Fruit fly (Drosophila melanogaster) whole organism, wandering third instar larva: ENCODE measurements around the gene CG6739.

ENCODE experiments used
- Abd-B ChIP-seq: fragments of >200 bp; optimal IDR thresholded peaks from 2 replicates; lab custom pipeline; 2017; ENCODE audit warnings: missing biosample characterization, missing genetic modification characterization
- CG32264 ChIP-seq: fragments of 200-800 bp; sonication (Bioruptor generic); optimal IDR thresholded peaks from 2 replicates; lab custom pipeline; 2016; ENCODE audit warnings: missing biosample characterization, missing genetic modification characterization
- Dif ChIP-seq: fragments of 200-275, 200-300 bp; sonication (Bioruptor generic); optimal IDR thresholded peaks from 2 replicates; lab custom pipeline; 2018; ENCODE audit warnings: missing biosample characterization, missing genetic modification characterization; ENCODE audit not compliant: partially characterized antibody
- GATAd ChIP-seq: sonication (Bioruptor generic); optimal IDR thresholded peaks from 2 replicates; lab custom pipeline; 2016; ENCODE audit warnings: missing biosample characterization, missing genetic modification characterization
- HLH106 ChIP-seq: fragments of 200-800 bp; optimal IDR thresholded peaks from 3 replicates; lab custom pipeline; 2019; ENCODE audit warnings: missing biosample characterization, mild to moderate bottlenecking, missing genetic modification characterization, moderate library complexity
- Hnf4 ChIP-seq: fragments of 200-800 bp; sonication (Bioruptor generic); optimal IDR thresholded peaks from 2 replicates; lab custom pipeline; 2016; ENCODE audit warnings: missing biosample characterization, mild to moderate bottlenecking, missing genetic modification characterization
- Hr78 ChIP-seq: fragments of >200 bp; optimal IDR thresholded peaks from 2 replicates; lab custom pipeline; 2017; ENCODE audit warnings: missing biosample characterization, missing genetic modification characterization
- Hr83 ChIP-seq: fragments of 200-300 bp; sonication (Bioruptor generic); optimal IDR thresholded peaks from 2 replicates; lab custom pipeline; 2016; ENCODE audit warnings: missing biosample characterization, mild to moderate bottlenecking, missing genetic modification characterization, moderate library complexity; ENCODE audit not compliant: poor library complexity, severe bottlenecking
- Jra ChIP-seq: sonication (Bioruptor generic); optimal IDR thresholded peaks from 2 replicates; lab custom pipeline; 2016; ENCODE audit warnings: missing biosample characterization, missing genetic modification characterization
- Mio ChIP-seq: sonication (Bioruptor generic); optimal IDR thresholded peaks from 2 replicates; lab custom pipeline; 2016; ENCODE audit warnings: missing biosample characterization, missing genetic modification characterization
- Myc ChIP-seq: fragments of >200 bp; optimal IDR thresholded peaks from 2 replicates; lab custom pipeline; 2017
- N ChIP-seq: fragments of >200 bp; optimal IDR thresholded peaks from 2 replicates; lab custom pipeline; 2018; ENCODE audit warnings: missing biosample characterization, missing external identifiers, missing genetic modification characterization
- OdsH ChIP-seq: fragments of 200-800 bp; sonication (Bioruptor generic); optimal IDR thresholded peaks from 2 replicates; lab custom pipeline; 2016; ENCODE audit warnings: missing biosample characterization, mild to moderate bottlenecking, missing genetic modification characterization
- Rel ChIP-seq, 2 experiments: fragments of 200-800 bp; sonication (Bioruptor generic) in 1 of 2; optimal IDR thresholded peaks; 2 replicates in 1 of 2; 3 replicates in 1 of 2; lab custom pipeline; 2016 to 2019; ENCODE audit warnings: mild to moderate bottlenecking in 2 of 2, missing biosample characterization in 2 of 2, missing genetic modification characterization in 2 of 2, moderate library complexity in 1 of 2
- Sp1 ChIP-seq: fragments of 200-800 bp; sonication (Bioruptor generic); optimal IDR thresholded peaks from 3 replicates; lab custom pipeline; 2019; ENCODE audit warnings: missing biosample characterization, mild to moderate bottlenecking, missing genetic modification characterization, moderate library complexity
- Vsx2 ChIP-seq: fragments of 200-300, 225-300 bp; sonication (Bioruptor generic); optimal IDR thresholded peaks from 2 replicates; lab custom pipeline; 2018; ENCODE audit warnings: missing biosample characterization, missing genetic modification characterization; ENCODE audit not compliant: partially characterized antibody
- br ChIP-seq: fragments of 200-800 bp; sonication (Bioruptor generic); optimal IDR thresholded peaks from 2 replicates; lab custom pipeline; 2016; ENCODE audit warnings: missing biosample characterization, missing genetic modification characterization
- brk ChIP-seq: fragments of 200-800 bp; sonication (Bioruptor generic); optimal IDR thresholded peaks from 2 replicates; lab custom pipeline; 2016; ENCODE audit warnings: missing biosample characterization, mild to moderate bottlenecking, missing genetic modification characterization
- dl ChIP-seq, 2 experiments: fragments of 175-275, 200-275 bp in 1 of 2; fragments of 200-275 bp in 1 of 2; sonication (Bioruptor generic); optimal IDR thresholded peaks; lab custom pipeline; 2018; ENCODE audit warnings: mild to moderate bottlenecking in 2 of 2, missing biosample characterization in 2 of 2, missing genetic modification characterization in 2 of 2, moderate library complexity in 2 of 2; ENCODE audit not compliant: partially characterized antibody in 2 of 2, insufficient read depth in 1 of 2
- dmrt93B ChIP-seq: fragments of 200-800 bp; sonication (Bioruptor generic); optimal IDR thresholded peaks from 2 replicates; lab custom pipeline; 2018; ENCODE audit warnings: missing biosample characterization, mild to moderate bottlenecking, missing genetic modification characterization
- dsf ChIP-seq: sonication (Bioruptor generic); optimal IDR thresholded peaks from 2 replicates; lab custom pipeline; 2016; ENCODE audit warnings: missing biosample characterization, missing genetic modification characterization, borderline replicate concordance
- ey ChIP-seq: fragments of 200-800 bp; sonication (Bioruptor generic); optimal IDR thresholded peaks from 2 replicates; lab custom pipeline; 2016; ENCODE audit warnings: missing biosample characterization, missing genetic modification characterization
- foxo ChIP-seq, 2 experiments: fragments of 200-800 bp; sonication (Bioruptor generic); optimal IDR thresholded peaks; 2 replicates in 1 of 2; 3 replicates in 1 of 2; lab custom pipeline; 2016 to 2017; ENCODE audit warnings: missing biosample characterization in 2 of 2, missing genetic modification characterization in 2 of 2
- fru ChIP-seq: fragments of 200-800 bp; sonication (Bioruptor generic); optimal IDR thresholded peaks from 3 replicates; lab custom pipeline; 2016; ENCODE audit warnings: missing biosample characterization, mild to moderate bottlenecking, missing genetic modification characterization
- h ChIP-seq: fragments of 200-800 bp; sonication (Bioruptor generic); optimal IDR thresholded peaks from 3 replicates; lab custom pipeline; 2016; ENCODE audit warnings: missing biosample characterization, mild to moderate bottlenecking, missing genetic modification characterization
- jim ChIP-seq: fragments of 175-275, 200-325 bp; sonication (Bioruptor generic); optimal IDR thresholded peaks from 2 replicates; lab custom pipeline; 2016; ENCODE audit warnings: missing biosample characterization, mild to moderate bottlenecking, missing genetic modification characterization
- lola ChIP-seq: fragments of >200 bp; optimal IDR thresholded peaks from 2 replicates; lab custom pipeline; 2017; ENCODE audit warnings: missing biosample characterization, missing genetic modification characterization
- pan ChIP-seq: fragments of >200 bp; optimal IDR thresholded peaks from 2 replicates; lab custom pipeline; 2017
- psq ChIP-seq: fragments of 200-800 bp; sonication (Bioruptor generic); optimal IDR thresholded peaks from 3 replicates; lab custom pipeline; 2017; ENCODE audit warnings: missing biosample characterization, mild to moderate bottlenecking, missing genetic modification characterization, moderate library complexity
- rgr ChIP-seq: fragments of 200-800 bp; sonication (Bioruptor generic); optimal IDR thresholded peaks from 3 replicates; lab custom pipeline; 2016; ENCODE audit warnings: missing biosample characterization, mild to moderate bottlenecking, missing genetic modification characterization
- sv ChIP-seq: fragments of 200-800 bp; sonication (Bioruptor generic); optimal IDR thresholded peaks from 3 replicates; lab custom pipeline; 2016; ENCODE audit warnings: missing biosample characterization, missing genetic modification characterization
- tai ChIP-seq: sonication (Bioruptor generic); optimal IDR thresholded peaks from 2 replicates; lab custom pipeline; 2016; ENCODE audit warnings: missing biosample characterization, missing genetic modification characterization
- usp ChIP-seq: fragments of >200 bp; optimal IDR thresholded peaks from 2 replicates; lab custom pipeline; 2017; ENCODE audit warnings: missing biosample characterization, missing genetic modification characterization
- woc ChIP-seq: sonication (Bioruptor generic); optimal IDR thresholded peaks from 2 replicates; lab custom pipeline; 2016; ENCODE audit warnings: missing biosample characterization, mild to moderate bottlenecking, missing genetic modification characterization

The CG6739 gene

dm6 chr2L:7618563-7618962 lies 10.4 kb downstream of the CG6739 start:
- no peak for TF ChIP-seq dsf
- no peak for TF ChIP-seq GATAd (GFP tag; lab: Kevin White, UChicago)
- no peak for TF ChIP-seq HLH106 (tag; lab: Kevin White, UChicago)
- TF ChIP-seq tai (GFP tag; lab: Kevin White, UChicago), result no peak
- no peak for TF ChIP-seq dmrt93B (GFP tag; lab: Kevin White, UChicago)
- TF ChIP-seq Abd-B (GFP tag; lab: Kevin White, UChicago), result no peak
- TF ChIP-seq br (GFP tag; lab: Kevin White, UChicago), result no peak
- no peak for TF ChIP-seq ey (GFP tag; lab: Kevin White, UChicago)
- TF ChIP-seq pan (lab: Kevin White, UChicago), result no peak
- no peak for TF ChIP-seq lola
- TF ChIP-seq usp, result no peak
- no peak for TF ChIP-seq dl (GFP tag; optimal IDR thresholded peaks at IDR 0.05; lab: Kevin White, UChicago; ENCODE audit: insufficient read depth in 1 of 2, partially characterized antibody in 2 of 2)
- TF ChIP-seq psq (GFP tag; lab: Kevin White, UChicago), result no peak

dm6 chr2L:7619234-7619633 lies 11.0 kb downstream of the CG6739 start:
- TF ChIP-seq h (GFP tag; lab: Kevin White, UChicago), result peak; percentile 66
- TF ChIP-seq OdsH (GFP tag; lab: Kevin White, UChicago), result peak; percentile 40
- peak; percentile 46 for TF ChIP-seq rgr (GFP tag; lab: Kevin White, UChicago)
- TF ChIP-seq HLH106 (tag; lab: Kevin White, UChicago), result peak; percentile 39
- TF ChIP-seq br (GFP tag; lab: Kevin White, UChicago), result peak; percentile 37
- no peak for TF ChIP-seq jim
- peak; percentile 65 for TF ChIP-seq woc (GFP tag; lab: Kevin White, UChicago)
- TF ChIP-seq sv (GFP tag; lab: Kevin White, UChicago), result no peak
- no peak for TF ChIP-seq usp
- TF ChIP-seq Mio, result no peak
- TF ChIP-seq psq (GFP tag; lab: Kevin White, UChicago), result peak; percentile 51
- TF ChIP-seq Jra, result no peak
- TF ChIP-seq CG32264, result no peak
- no peak for TF ChIP-seq Hr78 (GFP tag; lab: Kevin White, UChicago)
- peak in 1 of 2 experiments; percentile 49 for TF ChIP-seq foxo (GFP tag; optimal IDR thresholded peaks at IDR 0.05; lab: Kevin White, UChicago)
- TF ChIP-seq ey (GFP tag; lab: Kevin White, UChicago), result peak; percentile 53
- peak; percentile 66 for TF ChIP-seq fru (GFP tag; lab: Kevin White, UChicago)
- no peak for TF ChIP-seq dsf
- TF ChIP-seq brk, result peak; percentile 38
- no peak for TF ChIP-seq tai (GFP tag; lab: Kevin White, UChicago)
- TF ChIP-seq Myc, result no peak
- peak; percentile 10 for TF ChIP-seq Hnf4
- TF ChIP-seq Sp1, result no peak
- TF ChIP-seq Abd-B (GFP tag; lab: Kevin White, UChicago), result no peak
- TF ChIP-seq Vsx2 (GFP tag; lab: Kevin White, UChicago), result no peak
- peak; percentile 6 for TF ChIP-seq dmrt93B (GFP tag; lab: Kevin White, UChicago)
- no peak for TF ChIP-seq dl (GFP tag; optimal IDR thresholded peaks at IDR 0.05; lab: Kevin White, UChicago; ENCODE audit: insufficient read depth in 1 of 2, partially characterized antibody in 2 of 2)

- TF ChIP-seq GATAd (GFP tag; lab: Kevin White, UChicago), result no peak
- no peak for TF ChIP-seq psq (GFP tag; lab: Kevin White, UChicago)
- no peak for TF ChIP-seq Hr83
- no peak for TF ChIP-seq HLH106 (tag; lab: Kevin White, UChicago)
- TF ChIP-seq Mio, result no peak
- no peak for TF ChIP-seq OdsH (GFP tag; lab: Kevin White, UChicago)
- TF ChIP-seq N (GFP tag; lab: Kevin White, UChicago), result no peak
- no peak for TF ChIP-seq dsf
- TF ChIP-seq Rel (GFP tag; optimal IDR thresholded peaks at IDR 0.05; lab: Kevin White, UChicago), result no peak
- TF ChIP-seq Rel (tag; optimal IDR thresholded peaks at IDR 0.05; lab: Kevin White, UChicago), result no peak
- TF ChIP-seq Dif, result no peak
- TF ChIP-seq Vsx2 (GFP tag; lab: Kevin White, UChicago), result no peak
- no peak for TF ChIP-seq sv (GFP tag; lab: Kevin White, UChicago)
- no peak for TF ChIP-seq lola
- TF ChIP-seq pan (lab: Kevin White, UChicago), result no peak
- no peak for TF ChIP-seq brk
- TF ChIP-seq woc (GFP tag; lab: Kevin White, UChicago), result no peak
- no peak for TF ChIP-seq h (GFP tag; lab: Kevin White, UChicago)
Observed at dm6 chr2L:7621706-7622105, 13.5 kb downstream of the CG6739 start.
